Fruit fly (Drosophila melanogaster): ENCODE data around the gene tut.

dm6 chr3L:8191042-8191613 is 19.4 kb downstream of the tut start, which contains the start of gene MED24:
- TF ChIP-seq CG4496 (GFP tag; IDR thresholded peaks at IDR 0.05), result no peak
- TF ChIP-seq CG8159 (tag; optimal IDR thresholded peaks at IDR 0.05), result no peak
- TF ChIP-seq CG8301 (tag; optimal IDR thresholded peaks at IDR 0.05), result no peak
- no peak for TF ChIP-seq CG10348 (GFP tag; IDR thresholded peaks at IDR 0.05)
